Worm (Caenorhabditis elegans) whole organism, mixed stage, embryonic: ENCODE measurements around the gene F14H3.5.

Experiments used
- bed-3 ChIP-seq: fragments of 200-800 bp; sonication (Bioruptor generic); optimal IDR thresholded peaks from 3 replicates; lab custom pipeline; 2018; ENCODE audit warnings: mild to moderate bottlenecking, missing genetic modification characterization, moderate library complexity, missing compliant biosample characterization
- ceh-39 ChIP-seq: fragments of 150-350 bp; optimal IDR thresholded peaks from 2 replicates; lab custom pipeline; 2014; ENCODE audit warnings: missing biosample characterization, missing genetic modification characterization
- ceh-83 ChIP-seq: fragments of 200-800 bp; sonication (Bioruptor generic); optimal IDR thresholded peaks from 2 replicates; lab custom pipeline; 2018; ENCODE audit warnings: mild to moderate bottlenecking, missing genetic modification characterization, missing compliant biosample characterization
- elt-3 ChIP-seq: fragments of 150-350 bp; optimal IDR thresholded peaks from 2 replicates; lab custom pipeline; 2014; ENCODE audit warnings: missing biosample characterization, missing genetic modification characterization
- flh-1 ChIP-seq: fragments of 200-800 bp; sonication (Bioruptor generic); optimal IDR thresholded peaks from 2 replicates; lab custom pipeline; 2018; ENCODE audit warnings: mild to moderate bottlenecking, missing genetic modification characterization, moderate library complexity, missing compliant biosample characterization
- ham-2 ChIP-seq: fragments of 200-800 bp; sonication (Bioruptor generic); optimal IDR thresholded peaks from 2 replicates; lab custom pipeline; 2018; ENCODE audit warnings: mild to moderate bottlenecking, missing genetic modification characterization, missing compliant biosample characterization
- lin-32 ChIP-seq: fragments of 200-800 bp; sonication (Bioruptor generic); optimal IDR thresholded peaks from 2 replicates; lab custom pipeline; 2018; ENCODE audit warnings: mild to moderate bottlenecking, missing genetic modification characterization, missing compliant biosample characterization
- lsy-2 ChIP-seq: fragments of 150-350 bp; optimal IDR thresholded peaks from 2 replicates; lab custom pipeline; 2014; ENCODE audit warnings: missing biosample characterization, missing genetic modification characterization
- mab-5 ChIP-seq: fragments of 150-350 bp; optimal IDR thresholded peaks from 2 replicates; lab custom pipeline; 2014; ENCODE audit warnings: missing biosample characterization, missing genetic modification characterization
- mep-1 ChIP-seq: fragments of 150-350 bp; optimal IDR thresholded peaks from 2 replicates; lab custom pipeline; 2017; ENCODE audit warnings: missing biosample characterization, missing genetic modification reagents, missing genetic modification characterization, inconsistent platforms
- mls-2 ChIP-seq: sonication (generic microtip); optimal IDR thresholded peaks from 2 replicates; lab custom pipeline; 2016; ENCODE audit warnings: mild to moderate bottlenecking, missing genetic modification characterization, moderate library complexity, missing compliant biosample characterization
- nhr-12 ChIP-seq: fragments of 150-350 bp; optimal IDR thresholded peaks from 2 replicates; lab custom pipeline; 2014; ENCODE audit warnings: missing biosample characterization, missing genetic modification characterization
- nhr-76 ChIP-seq: sonication (generic microtip); optimal IDR thresholded peaks from 2 replicates; lab custom pipeline; 2017; ENCODE audit warnings: missing biosample characterization, missing genetic modification characterization
- sem-2 ChIP-seq: fragments of 200-800 bp; sonication (Bioruptor generic); optimal IDR thresholded peaks from 2 replicates; lab custom pipeline; 2018; ENCODE audit warnings: mild to moderate bottlenecking, missing genetic modification characterization, missing compliant biosample characterization
- unc-62 ChIP-seq: fragments of 150-350 bp; optimal IDR thresholded peaks from 2 replicates; lab custom pipeline; 2014; ENCODE audit warnings: missing biosample characterization, missing genetic modification reagents, missing genetic modification characterization

Gene F14H3.5

ce11 chrV:16009564-16009963 is 47.3 kb downstream of the F14H3.5 start, which contains the start of gene str-233:
str-233 (minus strand) TSS chrV:16009664.
- no peak for TF ChIP-seq mep-1 (tag; lab: Kevin White, UChicago)
- TF ChIP-seq mab-5: no peak
- TF ChIP-seq unc-62 (GFP tag; lab: Kevin White, UChicago): no peak

ce11 chrV:16007505-16007904 is 49.4 kb downstream of the F14H3.5 start, which contains the start of gene str-231:
str-231 (minus strand) TSS chrV:16007605.
- TF ChIP-seq lsy-2 (tag; lab: Kevin White, UChicago) (no peak), nhr-76 (tag; lab: Kevin White, UChicago) (no peak), mab-5 (no peak), ceh-39 (tag; lab: Kevin White, UChicago) (no peak), ham-2 (GFP tag; lab: Kevin White, UChicago) (no peak), flh-1 (GFP tag; lab: Kevin White, UChicago) (no peak), sem-2 (GFP tag; lab: Kevin White, UChicago) (no peak), elt-3 (no peak), nhr-12 (no peak), ceh-83 (GFP tag; lab: Kevin White, UChicago) (no peak), mls-2 (tag; lab: Kevin White, UChicago) (no peak), lin-32 (GFP tag; lab: Kevin White, UChicago) (no peak), bed-3 (no peak)
- TF ChIP-seq, all 35 proteins: peak for 0
